Worm (Caenorhabditis elegans) whole organism, dauer: ENCODE data around the gene glrx-22.

ENCODE experiments used
- unc-62 ChIP-seq: sonication (generic microtip); optimal IDR thresholded peaks from 2 replicates; lab custom pipeline; 2017; ENCODE audit warnings: missing biosample characterization, missing genetic modification reagents, missing genetic modification characterization

Gene glrx-22

ce11 chrIV:8210300-8210699 lies 9.3 kb upstream of the glrx-22 start, which contains the start of gene C07G1.6:
C07G1.6 (minus strand) TSS chrIV:8210400.
- no peak for TF ChIP-seq unc-62 (GFP tag; lab: Kevin White, UChicago)

DNA sequence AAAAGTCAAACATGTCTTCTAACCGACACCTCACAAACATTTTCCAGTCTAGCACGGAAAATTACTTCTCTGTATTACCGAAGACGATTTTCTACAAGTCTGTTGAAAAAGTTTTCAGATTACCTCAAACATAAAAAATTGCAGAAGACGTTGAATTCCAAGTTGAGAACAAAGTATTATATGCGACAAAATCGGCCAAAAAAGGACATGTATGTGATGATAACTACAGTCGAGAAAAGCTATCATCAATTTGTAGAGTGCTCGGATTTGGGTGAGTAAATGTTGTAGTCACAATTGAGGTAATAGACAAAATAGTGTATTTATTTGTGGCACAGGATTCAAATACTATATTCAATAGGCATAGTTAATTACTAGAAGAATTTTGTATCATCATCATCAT lies 7.8 kb upstream of the glrx-22 start:
- TF ChIP-seq unc-62 (GFP tag; lab: Kevin White, UChicago): no peak

ce11 chrIV:8206314-8206713 lies 5.3 kb upstream of the glrx-22 start, which contains the start of gene svh-1:
svh-1 (plus strand) TSS chrIV:8206614.
- no peak for TF ChIP-seq unc-62 (GFP tag; lab: Kevin White, UChicago)

ce11 chrIV:8205272-8206098 lies 4.5 kb upstream of the glrx-22 start, which contains the start of gene hgrs-1:
hgrs-1 (minus strand) TSS chrIV:8206048.
- TF ChIP-seq unc-62 (GFP tag; lab: Kevin White, UChicago): no peak

- no peak for TF ChIP-seq unc-62 (GFP tag; lab: Kevin White, UChicago)
Measured at ce11 chrIV:8203555-8203954, 2.5 kb upstream of the glrx-22 start.

DNA sequence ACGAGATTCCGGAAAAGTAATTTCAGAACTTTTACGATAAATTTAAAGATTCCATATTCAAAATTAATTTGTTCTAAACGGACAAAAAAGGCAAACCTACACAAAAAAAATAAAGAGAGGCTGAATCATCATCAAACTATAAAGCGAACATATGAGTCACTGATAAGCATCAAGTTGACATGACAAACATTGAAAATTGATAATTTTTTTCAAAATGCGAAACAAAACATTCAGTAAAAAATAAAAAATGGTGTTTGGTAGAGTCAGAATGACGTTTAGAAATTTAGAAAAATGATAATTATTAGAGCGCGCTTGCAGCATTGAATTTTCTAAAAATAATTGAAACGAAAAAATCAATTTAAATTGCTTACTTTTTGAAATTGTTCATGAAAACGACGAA lies 1.2 kb downstream of the glrx-22 start:
- TF ChIP-seq unc-62 (GFP tag; lab: Kevin White, UChicago): no peak

ce11 chrIV:8199274-8199673 lies 1.8 kb downstream of the glrx-22 start:
- TF ChIP-seq unc-62 (GFP tag; lab: Kevin White, UChicago): no peak

DNA sequence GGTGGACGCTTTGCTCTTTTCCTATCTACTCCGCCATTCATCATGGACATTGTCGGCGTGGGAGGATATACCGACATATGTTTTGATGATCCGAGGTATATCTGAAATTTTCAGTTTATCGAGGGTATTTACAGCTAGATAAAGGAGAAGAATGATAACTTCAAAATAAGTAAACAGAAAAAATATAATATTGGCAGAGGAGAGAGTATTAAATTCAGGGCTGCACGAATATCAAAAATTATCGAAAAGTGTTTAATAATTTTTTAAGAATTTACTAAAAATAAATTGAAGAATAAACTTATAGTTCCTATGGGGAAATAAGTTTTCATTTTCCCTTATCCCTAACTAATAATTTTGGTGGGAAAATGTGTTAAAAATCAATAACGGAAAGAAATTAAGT lies 2.2 kb downstream of the glrx-22 start, which contains the start of gene wsp-1:
wsp-1 (minus strand) TSS at position 101 of the 400 bp plus-strand sequence.
- no peak for TF ChIP-seq unc-62 (GFP tag; lab: Kevin White, UChicago)

DNA sequence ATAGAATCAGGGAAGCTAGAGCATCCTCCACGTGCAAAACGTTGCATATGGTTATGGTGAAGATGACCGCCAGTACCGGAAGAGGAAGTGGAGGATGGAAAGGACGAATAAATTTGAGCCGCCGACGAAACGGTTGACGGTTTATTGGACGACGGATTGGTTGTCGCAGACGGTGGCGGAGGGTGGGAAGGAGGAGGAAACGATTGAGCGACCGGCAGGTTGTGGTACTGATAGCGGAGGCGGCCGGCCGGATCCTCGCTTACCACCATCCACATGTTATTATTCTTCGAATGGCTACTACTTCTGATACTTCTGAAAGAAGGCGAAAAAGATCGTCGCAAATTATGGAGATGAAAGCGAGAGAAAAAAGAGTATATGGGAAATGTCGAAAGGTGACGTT lies 8.2 kb downstream of the glrx-22 start:
- TF ChIP-seq unc-62 (GFP tag; lab: Kevin White, UChicago): no peak

DNA sequence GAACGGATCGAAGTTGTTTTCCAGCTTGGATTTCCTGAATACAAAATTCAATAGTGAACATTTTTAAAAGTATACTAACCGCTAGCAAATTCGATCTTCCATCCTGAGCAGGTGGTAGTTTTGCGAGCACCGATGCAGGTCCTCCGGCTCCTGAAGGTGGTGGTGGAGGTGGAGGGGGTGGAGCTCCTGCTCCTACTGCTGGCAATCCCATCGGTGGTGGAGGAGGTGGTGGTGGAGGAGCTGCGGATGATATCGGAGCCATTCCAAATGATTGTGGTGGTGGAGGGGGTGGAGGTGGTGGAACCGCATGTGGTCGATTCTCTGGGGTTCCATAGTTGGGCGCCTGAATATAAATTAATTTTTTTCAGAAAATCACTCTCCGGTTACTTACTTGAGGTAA lies 11.4 kb downstream of the glrx-22 start:
- TF ChIP-seq unc-62 (GFP tag; lab: Kevin White, UChicago): no peak

- TF ChIP-seq unc-62 (GFP tag; lab: Kevin White, UChicago): no peak
Measured at ce11 chrIV:8188421-8189112, 12.5 kb downstream of the glrx-22 start.

- TF ChIP-seq unc-62 (GFP tag; lab: Kevin White, UChicago): no peak
Measured at ce11 chrIV:8183313-8183712, 17.7 kb downstream of the glrx-22 start.

- TF ChIP-seq unc-62 (GFP tag; lab: Kevin White, UChicago): no peak
Measured at ce11 chrIV:8182566-8182965, 18.5 kb downstream of the glrx-22 start.

DNA sequence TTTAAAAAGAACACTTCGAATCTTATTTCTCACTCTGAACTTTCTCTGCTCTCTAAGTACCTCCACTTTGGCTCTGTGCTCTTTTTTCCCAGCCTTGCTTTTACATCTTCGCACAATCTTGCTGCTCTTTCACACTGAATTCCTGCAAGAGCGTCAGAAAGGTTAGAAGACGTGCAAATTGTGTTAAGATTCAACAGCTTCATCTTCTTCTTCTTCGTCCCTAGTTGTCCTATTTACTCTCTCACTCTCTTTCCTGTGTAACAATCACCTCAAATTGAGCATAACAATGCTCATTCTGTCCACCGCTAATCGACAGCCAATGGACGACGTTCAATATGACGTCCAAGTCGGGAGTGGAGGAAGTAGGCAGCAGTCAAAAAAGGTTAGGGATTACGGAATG lies 19.6 kb downstream of the glrx-22 start:
- TF ChIP-seq unc-62 (GFP tag; lab: Kevin White, UChicago): no peak

DNA sequence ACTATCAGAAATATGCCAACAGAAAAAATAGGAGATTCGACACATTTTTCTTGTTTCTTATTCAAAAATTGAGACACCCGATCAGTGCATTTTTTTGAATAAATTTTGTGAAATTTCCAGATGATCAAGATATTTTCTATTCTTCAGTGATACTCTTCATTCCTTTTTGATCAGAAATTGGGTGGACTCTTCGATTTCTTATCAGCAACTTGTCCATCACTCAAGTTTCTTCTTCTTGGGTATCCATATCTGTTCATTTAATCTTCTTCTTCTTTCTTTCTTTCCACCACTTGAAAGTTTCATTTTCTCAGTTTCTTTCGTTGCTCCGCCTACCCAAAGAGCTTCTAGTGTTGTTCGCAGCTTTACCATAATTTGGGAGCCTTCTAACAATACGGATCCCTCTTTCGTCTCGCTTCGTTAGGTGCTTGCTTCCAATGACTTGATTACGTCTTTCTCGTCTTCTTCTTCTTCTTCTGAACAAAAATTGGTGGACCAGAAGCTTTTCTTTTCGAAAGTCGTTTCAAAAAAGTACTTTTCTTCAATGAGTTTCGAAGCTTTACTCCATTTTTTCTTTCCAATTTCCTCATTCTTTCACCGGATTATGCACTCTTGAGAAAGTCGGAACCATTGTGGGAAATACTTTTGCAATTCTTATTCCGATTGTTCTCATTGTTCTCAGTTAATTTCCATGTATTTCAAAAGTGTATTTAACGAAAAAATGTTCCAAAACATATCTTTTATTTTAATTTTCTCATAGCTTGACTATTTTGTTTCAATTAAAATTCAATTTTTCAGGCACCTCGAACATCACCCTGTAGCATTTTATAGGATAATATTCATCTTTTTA lies 25.1 kb downstream of the glrx-22 start, which contains the start of gene pct-1:
pct-1 (plus strand) TSS at position 797 of the 847 bp plus-strand sequence.
- TF ChIP-seq unc-62 (GFP tag; lab: Kevin White, UChicago): no peak
